Worm (Caenorhabditis elegans): Measurements from ENCODE around the gene F59A6.2.

The F59A6.2 gene

DNA sequence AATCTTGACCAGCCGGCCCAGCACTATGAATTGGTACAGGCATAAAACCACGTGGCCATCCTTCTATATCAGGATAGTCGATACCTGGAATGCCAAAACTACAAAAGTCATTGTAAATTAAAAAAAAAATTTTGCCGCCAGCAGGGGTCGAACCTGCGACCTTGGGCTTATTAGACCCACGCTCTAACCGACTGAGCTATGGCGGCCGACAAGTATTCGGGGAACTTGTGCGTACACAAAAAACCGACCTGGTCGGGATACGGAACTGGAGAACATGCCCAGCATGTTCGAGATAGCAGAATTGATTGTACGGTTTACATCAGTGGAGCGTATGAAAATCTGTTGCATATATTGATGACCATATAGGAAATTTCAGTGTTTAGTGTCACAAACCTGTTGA, 42.8 kb downstream of the F59A6.2 start (continued):
- TF ChIP-seq nhr-85 (tag): peak; percentile 81
- no peak for TF ChIP-seq C04F5.9 (tag; optimal IDR thresholded peaks at IDR 0.05)
- TF ChIP-seq lin-13 (GFP tag; optimal IDR thresholded peaks at IDR 0.05): peak; percentile 62
- TF ChIP-seq ztf-11 (tag; optimal IDR thresholded peaks at IDR 0.05): no peak
- no peak for TF ChIP-seq egl-27 (tag; optimal IDR thresholded peaks at IDR 0.05)
- peak; percentile 49 for TF ChIP-seq xbp-1 (tag; optimal IDR thresholded peaks at IDR 0.05)
- TF ChIP-seq unc-62 (GFP tag; optimal IDR thresholded peaks at IDR 0.05): no peak
- TF ChIP-seq aly-2 (tag; optimal IDR thresholded peaks at IDR 0.05): no peak
- no peak for TF ChIP-seq nhr-11 (tag; optimal IDR thresholded peaks at IDR 0.05)
- peak; percentile 54 for TF ChIP-seq tbx-2 (tag; optimal IDR thresholded peaks at IDR 0.05)
- peak; percentile 59 for TF ChIP-seq swsn-7 (tag; optimal IDR thresholded peaks at IDR 0.05)

DNA sequence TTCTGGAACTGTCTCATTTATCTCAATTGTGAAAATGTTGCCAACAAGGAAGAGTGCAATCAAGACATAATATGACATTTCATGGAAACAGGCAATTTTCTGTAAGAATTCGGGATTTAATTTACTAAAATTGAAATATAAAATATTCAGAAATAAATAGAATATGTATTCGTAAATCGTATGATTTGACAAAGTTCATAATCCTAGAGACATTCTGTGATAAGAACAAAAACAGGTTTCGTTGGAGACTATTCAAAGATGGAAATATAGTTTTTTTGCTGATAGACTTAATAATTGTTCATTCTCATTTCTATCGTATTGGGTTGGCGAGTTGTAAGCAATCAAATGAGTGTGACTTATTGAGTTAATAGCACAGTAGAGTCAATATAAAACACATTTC, 43.5 kb downstream of the F59A6.2 start, which contains the start of gene C27A2.12:
Gene C27A2.12, minus strand, starts transcription at position 101 of the 400 bp plus-strand sequence.
- TF ChIP-seq ceh-8 (GFP tag; optimal IDR thresholded peaks at IDR 0.05) (no peak), ama-1 (optimal IDR thresholded peaks at IDR 0.05) (no peak), sox-4 (tag; optimal IDR thresholded peaks at IDR 0.05) (no peak), nhr-85 (tag) (no peak), C34B4.2 (tag; optimal IDR thresholded peaks at IDR 0.05) (no peak)

DNA sequence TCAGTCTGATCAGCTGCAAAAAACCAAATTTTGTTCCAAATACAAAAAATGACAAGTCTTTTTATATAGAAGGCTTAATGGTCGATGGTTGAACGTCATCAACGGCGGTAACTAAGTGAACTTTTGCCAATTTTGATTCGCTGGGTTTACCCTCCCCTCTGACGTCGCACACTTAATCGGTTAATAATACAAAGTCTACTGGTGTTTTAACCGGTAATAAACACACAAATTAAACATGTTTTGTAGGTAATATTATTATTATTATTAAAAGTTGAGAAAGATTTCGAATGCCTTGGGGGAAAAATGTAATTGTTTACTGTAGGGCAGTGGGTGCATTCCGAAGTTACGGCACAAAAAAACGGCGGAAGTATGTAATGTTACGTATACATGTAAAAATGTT, 46.2 kb downstream of the F59A6.2 start, which contains the start of gene pho-12:
Gene pho-12, minus strand, starts transcription at position 101 of the 400 bp plus-strand sequence.
- TF ChIP-seq nhr-77 (tag; optimal IDR thresholded peaks at IDR 0.05) (no peak), pqm-1 (tag; optimal IDR thresholded peaks at IDR 0.05) (no peak), tbx-2 (tag; optimal IDR thresholded peaks at IDR 0.05) (no peak), unc-130 (tag; optimal IDR thresholded peaks at IDR 0.05) (no peak)

- TF ChIP-seq jun-1 (tag; optimal IDR thresholded peaks at IDR 0.05): peak; percentile 32
- TF ChIP-seq nhr-47 (tag; optimal IDR thresholded peaks at IDR 0.05): peak; percentile 73
- peak; percentile 92 for TF ChIP-seq C16A3.4 (tag; optimal IDR thresholded peaks at IDR 0.05)
- no peak for TF ChIP-seq sptf-1 (tag; optimal IDR thresholded peaks at IDR 0.05)
- TF ChIP-seq Y116A8C.19 (tag; optimal IDR thresholded peaks at IDR 0.05; ENCODE audit: borderline replicate concordance): no peak
- TF ChIP-seq ceh-63 (GFP tag; optimal IDR thresholded peaks at IDR 0.05): no peak
- peak; percentile 84 to 94 for TF ChIP-seq lin-35 (GFP tag; optimal IDR thresholded peaks at IDR 0.05)
- TF ChIP-seq efl-1 (optimal IDR thresholded peaks at IDR 0.05): peak; percentile 84 to 88
- TF ChIP-seq efl-1 (GFP tag; optimal IDR thresholded peaks at IDR 0.05 in 1 of 2): peak; percentile 86 to 98
- no peak for TF ChIP-seq egl-27 (tag; optimal IDR thresholded peaks at IDR 0.05)
- TF ChIP-seq ceh-90 (tag; optimal IDR thresholded peaks at IDR 0.05): no peak
- TF ChIP-seq efl-3 (GFP tag; optimal IDR thresholded peaks at IDR 0.05): no peak
- TF ChIP-seq hlh-17 (GFP tag; optimal IDR thresholded peaks at IDR 0.05; ENCODE audit: borderline replicate concordance): no peak
- TF ChIP-seq snu-23 (GFP tag; optimal IDR thresholded peaks at IDR 0.05): peak; percentile 78
- no peak for TF ChIP-seq egl-13 (tag; optimal IDR thresholded peaks at IDR 0.05)
- TF ChIP-seq ces-1 (GFP tag; optimal IDR thresholded peaks at IDR 0.05): no peak
- TF ChIP-seq dsc-1 (tag; optimal IDR thresholded peaks at IDR 0.05): peak; percentile 39
- TF ChIP-seq nhr-85 (tag): peak; percentile 69
- TF ChIP-seq mef-2 (tag; optimal IDR thresholded peaks at IDR 0.05): peak; percentile 51
- TF ChIP-seq nhr-28 (tag; optimal IDR thresholded peaks at IDR 0.05): no peak
- no peak for TF ChIP-seq ceh-8 (GFP tag; optimal IDR thresholded peaks at IDR 0.05)
- TF ChIP-seq hlh-4 (tag; optimal IDR thresholded peaks at IDR 0.05): no peak
- peak; percentile 25; the same call in 1 of the 2 replicates for TF ChIP-seq unc-98 (GFP tag; IDR thresholded peaks at IDR 0.05)
- TF ChIP-seq nhr-19 (GFP tag; conservative IDR thresholded peaks at IDR 0.05): peak; percentile 56
- TF ChIP-seq lin-15B (tag; optimal IDR thresholded peaks at IDR 0.05): peak; percentile 87
- no peak for TF ChIP-seq nhr-12 (tag; optimal IDR thresholded peaks at IDR 0.05)
- TF ChIP-seq unc-130 (tag; optimal IDR thresholded peaks at IDR 0.05): peak; percentile 45
- TF ChIP-seq fkh-4 (tag; optimal IDR thresholded peaks at IDR 0.05; ENCODE audit: borderline replicate concordance): no peak
- no peak for TF ChIP-seq lin-39 (tag; optimal IDR thresholded peaks at IDR 0.05)
- TF ChIP-seq ztf-11 (tag; optimal IDR thresholded peaks at IDR 0.05): peak in 1 of 2 experiments; percentile 48
- no peak for TF ChIP-seq grh-1 (GFP tag; IDR thresholded peaks at IDR 0.05)
- no peak for TF ChIP-seq zip-4 (GFP tag; optimal IDR thresholded peaks at IDR 0.05)
- peak; percentile 73 for TF ChIP-seq lir-3 (tag; optimal IDR thresholded peaks at IDR 0.05; ENCODE audit: poor library complexity)
- TF ChIP-seq xbp-1 (tag; optimal IDR thresholded peaks at IDR 0.05): peak; percentile 56
- TF ChIP-seq tlp-1 (tag; optimal IDR thresholded peaks at IDR 0.05): no peak
- TF ChIP-seq C04F5.9 (tag; optimal IDR thresholded peaks at IDR 0.05): no peak
Observed at ce11 chrII:5061794-5062368, 47.4 kb downstream of the F59A6.2 start, which contains the start of gene smc-5. Gene smc-5, plus strand, starts transcription at chrII:5062125.
